Worm (Caenorhabditis elegans) whole organism, L3 larva: ENCODE data around the gene rha-1.

Experiments
- sea-2 ChIP-seq: fragments of 150-350 bp; sonication (generic microtip); optimal IDR thresholded peaks from 4 replicates; lab custom pipeline; 2014; ENCODE audit warnings: missing biosample characterization, missing genetic modification reagents, missing genetic modification characterization
- unc-62 ChIP-seq: fragments of 150-350 bp; sonication (generic microtip); optimal IDR thresholded peaks from 4 replicates; lab custom pipeline; 2014; ENCODE audit warnings: missing biosample characterization, missing genetic modification reagents, missing genetic modification characterization

- TF ChIP-seq unc-62 (GFP tag; lab: Kevin White, UChicago) = no peak
- no peak for TF ChIP-seq sea-2
These were observed 947 bp upstream of the rha-1 start, which contains the start of the genes T07D4.5 and ddx-19 for ce11 chrII:8884262-8884949.
